Fruit fly (Drosophila melanogaster) whole organism, pupa: Measurements from ENCODE around the gene CG14174.

Source experiments
- D1 ChIP-seq: fragments of 200-800 bp; sonication (Bioruptor generic); optimal IDR thresholded peaks from 2 replicates; lab custom pipeline; 2018; ENCODE audit warnings: missing biosample characterization, mild to moderate bottlenecking, missing genetic modification characterization, moderate library complexity
- Pif1B ChIP-seq: fragments of 200-800 bp; sonication (Bioruptor generic); optimal IDR thresholded peaks from 3 replicates; lab custom pipeline; 2016; ENCODE audit warnings: missing biosample characterization, missing genetic modification characterization

DNA sequence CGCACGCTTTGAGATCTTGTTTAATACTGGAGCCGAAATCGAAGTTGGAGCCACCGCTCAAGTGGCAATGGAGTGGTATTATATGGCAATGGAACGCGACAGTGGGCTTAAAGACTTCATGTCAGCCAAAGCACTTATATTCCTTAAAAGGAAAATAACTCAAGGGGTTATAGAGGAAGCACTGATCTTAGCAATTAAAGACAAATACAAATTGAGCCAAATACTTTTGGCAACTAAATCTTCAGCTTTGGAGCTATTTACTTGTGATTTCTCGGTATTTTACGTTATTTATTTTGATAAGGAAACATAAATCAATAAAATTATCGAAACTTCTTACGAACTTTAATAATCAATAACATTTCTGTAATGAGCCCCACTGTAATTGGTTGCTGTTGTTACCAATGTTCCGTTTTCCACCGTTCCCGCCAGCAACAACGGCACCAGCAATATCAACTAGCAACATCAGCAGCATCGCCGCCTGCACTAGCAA lies 25.0 kb downstream of the CG14174 start:
- TF ChIP-seq Pif1B (peak; percentile 94), D1 (tag; lab: Kevin White, UChicago) (peak; percentile 96)
